Worm (Caenorhabditis elegans) whole organism, late embryonic: ENCODE data around the gene nlp-9.

Experiments used
- C08G9.2 ChIP-seq: sonication (generic microtip); optimal IDR thresholded peaks from 2 replicates; lab custom pipeline; 2016; ENCODE audit warnings: mild to moderate bottlenecking, missing genetic modification characterization, moderate library complexity, missing compliant biosample characterization
- F13H6.1 ChIP-seq: sonication (generic microtip); optimal IDR thresholded peaks from 2 replicates; lab custom pipeline; 2016; ENCODE audit warnings: missing genetic modification characterization, missing compliant biosample characterization
- K02D7.2 ChIP-seq: sonication (generic microtip); optimal IDR thresholded peaks from 2 replicates; lab custom pipeline; 2017; ENCODE audit warnings: mild to moderate bottlenecking, missing genetic modification characterization, missing compliant biosample characterization
- ahr-1 ChIP-seq: sonication (generic microtip); optimal IDR thresholded peaks from 2 replicates; lab custom pipeline; 2016; ENCODE audit warnings: missing genetic modification characterization, missing compliant biosample characterization
- ama-1 ChIP-seq: fragments of 150-350 bp; optimal IDR thresholded peaks from 2 replicates; lab custom pipeline; 2014
- ceh-14 ChIP-seq: sonication (generic microtip); optimal IDR thresholded peaks from 2 replicates; lab custom pipeline; 2016; ENCODE audit warnings: missing genotype, missing genetic modification characterization, missing compliant biosample characterization
- ceh-18 ChIP-seq: sonication (generic microtip); optimal IDR thresholded peaks from 2 replicates; lab custom pipeline; 2016; ENCODE audit warnings: missing genetic modification characterization, missing compliant biosample characterization
- ceh-22 ChIP-seq: sonication (generic microtip); optimal IDR thresholded peaks from 2 replicates; lab custom pipeline; 2017; ENCODE audit warnings: missing biosample characterization, missing genetic modification characterization
- ceh-30 ChIP-seq: fragments of 150-350 bp; optimal IDR thresholded peaks from 2 replicates; lab custom pipeline; 2014; ENCODE audit warnings: missing biosample characterization, missing genetic modification characterization
- che-1 ChIP-seq: sonication (generic microtip); optimal IDR thresholded peaks from 2 replicates; lab custom pipeline; 2016; ENCODE audit warnings: mild to moderate bottlenecking, missing genetic modification characterization, missing compliant biosample characterization
- dmd-4 ChIP-seq: sonication (generic microtip); optimal IDR thresholded peaks from 2 replicates; lab custom pipeline; 2016; ENCODE audit warnings: borderline replicate concordance, missing genetic modification characterization, missing compliant biosample characterization
- elt-2 ChIP-seq: sonication (generic microtip); optimal IDR thresholded peaks from 2 replicates; lab custom pipeline; 2016; ENCODE audit warnings: missing genetic modification reagents, missing genetic modification characterization, missing compliant biosample characterization
- elt-4 ChIP-seq: sonication (generic microtip); optimal IDR thresholded peaks from 2 replicates; lab custom pipeline; 2016; ENCODE audit warnings: missing genetic modification characterization, missing compliant biosample characterization
- ets-4 ChIP-seq: sonication (generic microtip); optimal IDR thresholded peaks from 2 replicates; lab custom pipeline; 2016; ENCODE audit warnings: missing genetic modification characterization, missing compliant biosample characterization
- eyg-1 ChIP-seq: sonication (generic microtip); optimal IDR thresholded peaks from 2 replicates; lab custom pipeline; 2016; ENCODE audit warnings: missing genotype, missing genetic modification characterization, missing compliant biosample characterization
- fax-1 ChIP-seq: sonication (generic microtip); optimal IDR thresholded peaks from 2 replicates; lab custom pipeline; 2016; ENCODE audit warnings: missing genotype, missing genetic modification characterization, missing compliant biosample characterization
- fkh-10 ChIP-seq: fragments of 150-350 bp; optimal IDR thresholded peaks from 2 replicates; lab custom pipeline; 2014; ENCODE audit warnings: missing biosample characterization, missing genetic modification reagents, missing genetic modification characterization
- gmeb-2 ChIP-seq: sonication (generic microtip); optimal IDR thresholded peaks from 2 replicates; lab custom pipeline; 2016; ENCODE audit warnings: missing genetic modification characterization, inconsistent platforms, missing compliant biosample characterization
- hlh-13 ChIP-seq: fragments of 200-800 bp; sonication (Bioruptor generic); optimal IDR thresholded peaks from 2 replicates; lab custom pipeline; 2018; ENCODE audit warnings: mild to moderate bottlenecking, missing genetic modification characterization, missing compliant biosample characterization
- hlh-15 ChIP-seq: sonication (generic microtip); optimal IDR thresholded peaks from 2 replicates; lab custom pipeline; 2016; ENCODE audit warnings: missing genetic modification characterization, missing compliant biosample characterization
- hlh-30 ChIP-seq: sonication (generic microtip); optimal IDR thresholded peaks from 2 replicates; lab custom pipeline; 2017; ENCODE audit warnings: antibody characterized with exemption, missing genetic modification characterization, missing compliant biosample characterization; ENCODE audit not compliant: insufficient read depth
- hlh-6 ChIP-seq: sonication (generic microtip); optimal IDR thresholded peaks from 2 replicates; lab custom pipeline; 2016; ENCODE audit warnings: missing genotype, missing genetic modification characterization, missing compliant biosample characterization
- hlh-8 ChIP-seq: sonication (generic microtip); optimal IDR thresholded peaks from 2 replicates; lab custom pipeline; 2016; ENCODE audit warnings: missing genotype, missing genetic modification characterization, missing compliant biosample characterization
- madf-2 ChIP-seq: sonication (generic microtip); optimal IDR thresholded peaks from 2 replicates; lab custom pipeline; 2017; ENCODE audit warnings: missing genetic modification characterization, missing compliant biosample characterization
- mec-3 ChIP-seq: sonication (generic microtip); optimal IDR thresholded peaks from 2 replicates; lab custom pipeline; 2016; ENCODE audit warnings: borderline replicate concordance, missing genetic modification characterization, missing compliant biosample characterization
- nfya-1 ChIP-seq: sonication (generic microtip); optimal IDR thresholded peaks from 2 replicates; lab custom pipeline; 2017; ENCODE audit warnings: missing genetic modification characterization, mild to moderate bottlenecking, missing compliant biosample characterization, antibody characterized with exemption, moderate library complexity
- pag-3 ChIP-seq: sonication (generic microtip); optimal IDR thresholded peaks from 2 replicates; lab custom pipeline; 2016; ENCODE audit warnings: missing compliant biosample characterization, missing genetic modification characterization, borderline replicate concordance
- pax-1 ChIP-seq: fragments of 150-350 bp; optimal IDR thresholded peaks from 2 replicates; lab custom pipeline; 2014; ENCODE audit warnings: missing biosample characterization, missing genetic modification characterization
- pha-2 ChIP-seq: sonication (generic microtip); optimal IDR thresholded peaks from 2 replicates; lab custom pipeline; 2017; ENCODE audit warnings: mild to moderate bottlenecking, missing genetic modification characterization, missing compliant biosample characterization
- pqm-1 ChIP-seq: sonication (generic microtip); optimal IDR thresholded peaks from 2 replicates; lab custom pipeline; 2016; ENCODE audit warnings: missing genetic modification characterization, missing compliant biosample characterization
- pros-1 ChIP-seq: fragments of 150-350 bp; optimal IDR thresholded peaks from 2 replicates; lab custom pipeline; 2014; ENCODE audit warnings: missing biosample characterization, missing genetic modification reagents, missing genetic modification characterization
- ref-2 ChIP-seq: sonication (generic microtip); optimal IDR thresholded peaks from 2 replicates; lab custom pipeline; 2016; ENCODE audit warnings: missing genetic modification characterization, missing compliant biosample characterization
- rnt-1 ChIP-seq: sonication (generic microtip); optimal IDR thresholded peaks from 2 replicates; lab custom pipeline; 2016; ENCODE audit warnings: missing genetic modification characterization, missing compliant biosample characterization
- sdc-2 ChIP-seq: sonication (generic microtip); optimal IDR thresholded peaks from 2 replicates; lab custom pipeline; 2016; ENCODE audit warnings: missing genotype, missing genetic modification characterization, missing compliant biosample characterization
- sox-2 ChIP-seq: fragments of 200-800 bp; sonication (Bioruptor generic); IDR thresholded peaks from 2 replicates; pipeline ENCODE4 v1.3.6; 2022; ENCODE audit warnings: missing genetic modification reagents, missing genetic modification characterization, missing compliant biosample characterization
- sox-4 ChIP-seq: sonication (generic microtip); optimal IDR thresholded peaks from 2 replicates; lab custom pipeline; 2017; ENCODE audit warnings: mild to moderate bottlenecking, missing genetic modification characterization, inconsistent platforms, missing compliant biosample characterization
- syd-9 ChIP-seq: sonication (generic microtip); optimal IDR thresholded peaks from 2 replicates; lab custom pipeline; 2016; ENCODE audit warnings: mild to moderate bottlenecking, missing genetic modification characterization, moderate library complexity, missing compliant biosample characterization
- tbx-2 ChIP-seq: sonication (generic microtip); optimal IDR thresholded peaks from 2 replicates; lab custom pipeline; 2016; ENCODE audit warnings: missing genetic modification characterization, missing compliant biosample characterization
- tbx-7 ChIP-seq: sonication (generic microtip); optimal IDR thresholded peaks from 2 replicates; lab custom pipeline; 2016; ENCODE audit warnings: missing genotype, missing genetic modification characterization, missing compliant biosample characterization
- ttx-3 ChIP-seq: sonication (generic microtip); optimal IDR thresholded peaks from 2 replicates; lab custom pipeline; 2016; ENCODE audit warnings: missing genetic modification reagents, missing genetic modification characterization, missing compliant biosample characterization
- unc-42 ChIP-seq: sonication (generic microtip); optimal IDR thresholded peaks from 2 replicates; lab custom pipeline; 2016; ENCODE audit warnings: missing genotype, missing genetic modification characterization, missing compliant biosample characterization

Gene nlp-9

DNA sequence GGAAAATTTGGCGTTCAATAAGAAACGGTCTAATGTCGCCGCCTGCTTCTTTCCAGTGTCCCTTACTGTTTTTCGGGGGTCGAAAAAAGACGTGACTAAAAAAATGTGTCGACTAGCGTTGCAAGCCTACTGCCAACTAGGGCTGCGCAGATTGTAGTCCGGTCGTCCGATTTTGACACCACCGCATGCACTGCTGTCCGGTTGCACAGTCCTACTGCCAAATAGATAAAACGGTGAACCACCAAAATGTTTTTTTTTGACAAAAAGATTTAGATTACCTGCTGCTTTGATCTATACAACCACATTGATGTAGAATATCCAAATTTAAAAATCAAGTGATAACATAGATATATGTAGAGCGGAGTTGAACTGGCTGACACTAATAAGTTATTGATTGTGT is 28.9 kb downstream of the nlp-9 start:
- TF ChIP-seq ceh-30 (tag; lab: Kevin White, UChicago), result no peak
- TF ChIP-seq sox-4 (tag; lab: Kevin White, UChicago), result no peak
- TF ChIP-seq ets-4 (tag; lab: Kevin White, UChicago), result no peak
- TF ChIP-seq rnt-1, result no peak
- no peak for TF ChIP-seq unc-42 (tag; lab: Kevin White, UChicago)
- no peak for TF ChIP-seq che-1 (tag; lab: Kevin White, UChicago)
- no peak for TF ChIP-seq hlh-30 (tag; lab: Kevin White, UChicago)
- no peak for TF ChIP-seq ceh-22 (tag; lab: Kevin White, UChicago)
- no peak for TF ChIP-seq tbx-2 (tag; lab: Kevin White, UChicago)
- no peak for TF ChIP-seq sdc-2
- TF ChIP-seq ceh-14 (tag; lab: Kevin White, UChicago), result no peak
- no peak for TF ChIP-seq ref-2 (tag; lab: Kevin White, UChicago)
- no peak for TF ChIP-seq madf-2 (tag; lab: Kevin White, UChicago)
- TF ChIP-seq ceh-18 (tag; lab: Kevin White, UChicago), result no peak
- TF ChIP-seq K02D7.2 (tag; lab: Kevin White, UChicago), result no peak
- TF ChIP-seq elt-2 (tag; lab: Kevin White, UChicago), result no peak
- TF ChIP-seq syd-9, result no peak
- no peak for TF ChIP-seq eyg-1 (tag; lab: Kevin White, UChicago)
- TF ChIP-seq ttx-3 (tag; lab: Kevin White, UChicago), result no peak
- TF ChIP-seq, all 69 proteins: peak for 0

DNA sequence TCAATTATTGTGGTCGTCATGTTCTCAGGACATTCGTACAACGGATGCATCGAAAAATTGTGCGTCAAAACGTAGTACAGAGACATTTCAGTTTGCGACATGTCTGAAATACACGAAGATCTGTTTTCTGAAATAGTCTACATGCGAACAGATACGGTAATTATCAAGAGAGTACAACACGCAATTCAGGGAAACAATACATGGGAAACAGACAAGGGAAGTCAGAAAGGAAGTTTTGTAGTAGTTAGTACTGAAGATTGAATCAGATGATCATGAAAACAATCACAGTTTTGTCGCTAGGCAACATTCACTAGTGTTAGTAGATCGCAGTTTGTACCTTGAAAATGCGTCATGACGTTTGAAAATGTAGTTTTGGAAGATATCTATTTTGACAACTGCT is 30.6 kb downstream of the nlp-9 start, which contains the start of gene srt-13:
TSS of gene srt-13 (minus strand) at position 101 of the 400 bp plus-strand sequence.
- no peak for TF ChIP-seq rnt-1
- TF ChIP-seq ahr-1 (tag; lab: Kevin White, UChicago), result no peak
- no peak for TF ChIP-seq elt-4
- TF ChIP-seq hlh-6, result no peak
- no peak for TF ChIP-seq ttx-3 (tag; lab: Kevin White, UChicago)
- TF ChIP-seq ama-1, result no peak
- TF ChIP-seq hlh-8 (tag; lab: Kevin White, UChicago), result no peak
- no peak for TF ChIP-seq mec-3 (tag; lab: Kevin White, UChicago)
- no peak for TF ChIP-seq pax-1 (tag; lab: Kevin White, UChicago)
- no peak for TF ChIP-seq nfya-1
- no peak for TF ChIP-seq pha-2 (tag; lab: Kevin White, UChicago)
- TF ChIP-seq K02D7.2 (tag; lab: Kevin White, UChicago), result no peak
- no peak for TF ChIP-seq hlh-13 (GFP tag; lab: Kevin White, UChicago)
- no peak for TF ChIP-seq C08G9.2 (tag; lab: Kevin White, UChicago)
- TF ChIP-seq fkh-10 (GFP tag; lab: Kevin White, UChicago), result no peak
- TF ChIP-seq tbx-2 (tag; lab: Kevin White, UChicago), result no peak
- TF ChIP-seq hlh-15 (tag; lab: Kevin White, UChicago), result no peak
- TF ChIP-seq sox-2 (GFP tag; lab: Robert Waterston, UW), result no peak
- no peak for TF ChIP-seq tbx-7 (tag; lab: Kevin White, UChicago)
- TF ChIP-seq unc-42 (tag; lab: Kevin White, UChicago), result no peak

DNA sequence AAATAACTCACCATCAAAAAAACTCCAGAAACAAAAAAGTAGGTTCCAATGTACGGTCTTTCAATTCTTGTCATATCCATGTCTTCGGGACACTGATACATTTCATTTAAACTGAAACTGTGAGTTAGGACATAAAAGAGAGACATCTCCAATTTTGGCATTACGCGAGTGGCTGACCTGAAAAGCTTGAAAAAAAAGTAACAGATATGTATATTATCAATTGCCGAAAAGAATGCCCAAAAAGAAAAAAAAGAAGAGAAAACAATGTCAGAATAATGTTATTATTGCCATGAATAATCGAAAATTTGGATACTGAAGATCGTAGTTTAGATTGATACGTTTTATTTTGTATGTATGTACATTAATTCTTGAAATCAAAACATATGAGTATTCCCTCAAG is 37.0 kb downstream of the nlp-9 start, which contains the start of gene srt-14:
TSS of gene srt-14 (minus strand) at position 101 of the 400 bp plus-strand sequence.
- TF ChIP-seq fkh-10 (GFP tag; lab: Kevin White, UChicago) (no peak), hlh-30 (tag; lab: Kevin White, UChicago) (no peak), F13H6.1 (tag; lab: Kevin White, UChicago) (no peak), madf-2 (tag; lab: Kevin White, UChicago) (no peak), pax-1 (tag; lab: Kevin White, UChicago) (no peak), pag-3 (no peak), eyg-1 (tag; lab: Kevin White, UChicago) (no peak), dmd-4 (tag; lab: Kevin White, UChicago) (no peak), ahr-1 (tag; lab: Kevin White, UChicago) (no peak), elt-4 (no peak), pros-1 (tag; lab: Kevin White, UChicago) (no peak), gmeb-2 (tag; lab: Kevin White, UChicago) (no peak), pqm-1 (tag; lab: Kevin White, UChicago) (no peak), fax-1 (tag; lab: Kevin White, UChicago) (no peak)
